Fruit fly (Drosophila melanogaster) whole organism, embryonic: ENCODE data around the gene CG7685.
A peak's percentile ranks its signal among the peaks of the same experiment; 100 is the strongest.

Source experiments
- Blimp-1 ChIP-seq: fragments of 200-800 bp; sonication (Bioruptor generic); optimal IDR thresholded peaks from 3 replicates; lab custom pipeline; 2018; ENCODE audit warnings: missing biosample characterization, missing genetic modification characterization, mild to moderate bottlenecking, moderate library complexity, missing genetic modification reagents
- CG12219 ChIP-seq: fragments of 200-800 bp; sonication (Bioruptor generic); optimal IDR thresholded peaks from 3 replicates; lab custom pipeline; 2018; ENCODE audit warnings: missing biosample characterization, mild to moderate bottlenecking, missing genetic modification characterization
- CG12769 ChIP-seq: fragments of 200-800 bp; sonication (Bioruptor generic); optimal IDR thresholded peaks from 2 replicates; lab custom pipeline; 2019; ENCODE audit warnings: missing biosample characterization, mild to moderate bottlenecking, missing genetic modification characterization, moderate library complexity
- CG14441 ChIP-seq: fragments of 200-800 bp; sonication (Bioruptor generic); IDR thresholded peaks from 2 replicates; pipeline ENCODE4 v1.3.6; 2022; ENCODE audit warnings: missing biosample characterization, missing genetic modification characterization
- CG15514 ChIP-seq: fragments of 200-800 bp; sonication (Bioruptor generic); optimal IDR thresholded peaks from 3 replicates; lab custom pipeline; 2017; ENCODE audit warnings: missing biosample characterization, missing genetic modification characterization, mild to moderate bottlenecking, moderate library complexity, missing genetic modification reagents
- CG17186 ChIP-seq: fragments of 200-800 bp; sonication (Bioruptor generic); optimal IDR thresholded peaks from 3 replicates; lab custom pipeline; 2017; ENCODE audit warnings: missing biosample characterization, missing genetic modification reagents, missing genetic modification characterization
- CG17612 ChIP-seq: fragments of 200-800 bp; sonication (Bioruptor generic); IDR thresholded peaks from 2 replicates; pipeline ENCODE4 v1.3.6; 2022; ENCODE audit warnings: missing biosample characterization, missing genetic modification characterization
- CG2120 ChIP-seq: fragments of 200-800 bp; sonication (Bioruptor generic); optimal IDR thresholded peaks from 3 replicates; lab custom pipeline; 2016; ENCODE audit warnings: missing biosample characterization, missing genetic modification characterization
- CG34224 ChIP-seq: fragments of 200-800 bp; sonication (Bioruptor generic); IDR thresholded peaks from 3 replicates; pipeline ENCODE4 v1.3.6; 2022; ENCODE audit warnings: missing biosample characterization, missing genetic modification characterization; ENCODE audit not compliant: partially characterized antibody
- CG4328 ChIP-seq: fragments of 200-800 bp; sonication (Bioruptor generic); optimal IDR thresholded peaks from 3 replicates; lab custom pipeline; 2017; ENCODE audit warnings: missing biosample characterization, missing genetic modification reagents, missing genetic modification characterization
- CG5245 ChIP-seq: fragments of 200-800 bp; sonication (Bioruptor generic); optimal IDR thresholded peaks from 3 replicates; lab custom pipeline; 2016; ENCODE audit warnings: missing biosample characterization, missing genetic modification characterization
- CG6813 ChIP-seq: fragments of 200-800 bp; sonication (Bioruptor generic); optimal IDR thresholded peaks from 2 replicates; lab custom pipeline; 2017; ENCODE audit warnings: missing biosample characterization, missing genetic modification characterization, mild to moderate bottlenecking, moderate library complexity, missing genetic modification reagents
- CG9727 ChIP-seq: fragments of 200-800 bp; sonication (Bioruptor generic); optimal IDR thresholded peaks from 3 replicates; lab custom pipeline; 2017; ENCODE audit warnings: missing biosample characterization, mild to moderate bottlenecking, missing genetic modification characterization
- CG9797 ChIP-seq: fragments of 200-800 bp; sonication (Bioruptor generic); optimal IDR thresholded peaks from 3 replicates; lab custom pipeline; 2018; ENCODE audit warnings: missing biosample characterization, mild to moderate bottlenecking, missing genetic modification characterization
- Chrac-16 ChIP-seq: fragments of 200-800 bp; sonication (Bioruptor generic); optimal IDR thresholded peaks from 3 replicates; lab custom pipeline; 2016; ENCODE audit warnings: missing biosample characterization, missing genetic modification characterization
- Deaf1 ChIP-seq: fragments of 200-800 bp; optimal IDR thresholded peaks from 3 replicates; lab custom pipeline; 2019; ENCODE audit warnings: missing biosample characterization, mild to moderate bottlenecking, missing genetic modification characterization, moderate library complexity
- Dek ChIP-seq: fragments of 200-800 bp; sonication (Bioruptor generic); optimal IDR thresholded peaks from 3 replicates; lab custom pipeline; 2019; ENCODE audit warnings: missing biosample characterization, mild to moderate bottlenecking, missing genetic modification characterization, moderate library complexity
- Dp ChIP-seq: fragments of 200-800 bp; sonication (Bioruptor generic); optimal IDR thresholded peaks from 2 replicates; lab custom pipeline; 2018; ENCODE audit warnings: missing biosample characterization, mild to moderate bottlenecking, missing genetic modification characterization, moderate library complexity
- E2f1 ChIP-seq: fragments of 200-800 bp; sonication (Bioruptor generic); IDR thresholded peaks from 2 replicates; pipeline ENCODE4 v1.3.6; 2022; ENCODE audit warnings: missing biosample characterization, missing genetic modification characterization
- Eip74EF ChIP-seq, 2 experiments: fragments of 200-800 bp in 1 of 2; fragments of >200 bp in 1 of 2; sonication (Bioruptor generic) in 1 of 2; optimal IDR thresholded peaks; 2 replicates each; lab custom pipeline; 2017 to 2019; ENCODE audit warnings: missing biosample characterization in 2 of 2, missing genetic modification characterization in 2 of 2, mild to moderate bottlenecking in 1 of 2, moderate library complexity in 1 of 2
- Fer1 ChIP-seq: fragments of 200-800 bp; sonication (Bioruptor generic); optimal IDR thresholded peaks from 2 replicates; lab custom pipeline; 2017; ENCODE audit warnings: missing biosample characterization, mild to moderate bottlenecking, missing genetic modification characterization
- Gug ChIP-seq: fragments of 200-800 bp; sonication (Bioruptor generic); IDR thresholded peaks from 4 replicates; pipeline ENCODE4 v1.3.6; 2022; ENCODE audit warnings: missing biosample characterization, missing genetic modification characterization
- Hmx ChIP-seq: fragments of 200-800 bp; sonication (Bioruptor generic); optimal IDR thresholded peaks from 2 replicates; lab custom pipeline; 2016; ENCODE audit warnings: missing biosample characterization, missing genetic modification characterization
- Lhr ChIP-seq: fragments of 200-800 bp; sonication (Bioruptor generic); optimal IDR thresholded peaks from 3 replicates; lab custom pipeline; 2017; ENCODE audit warnings: mild to moderate bottlenecking, missing biosample characterization, missing genetic modification reagents, missing genetic modification characterization
- Lpt ChIP-seq: fragments of >200 bp; optimal IDR thresholded peaks from 2 replicates; lab custom pipeline; 2018; ENCODE audit warnings: missing biosample characterization, missing genetic modification characterization
- Max ChIP-seq: fragments of 200-800 bp; sonication (Bioruptor generic); optimal IDR thresholded peaks from 2 replicates; lab custom pipeline; 2016; ENCODE audit warnings: missing biosample characterization, mild to moderate bottlenecking, missing genetic modification characterization
- Meics ChIP-seq: fragments of 200-800 bp; sonication (Bioruptor generic); optimal IDR thresholded peaks from 2 replicates; lab custom pipeline; 2017; ENCODE audit warnings: missing biosample characterization, mild to moderate bottlenecking, missing genetic modification characterization
- NC2α ChIP-seq: fragments of 200-800 bp; sonication (Bioruptor generic); optimal IDR thresholded peaks from 2 replicates; lab custom pipeline; 2016; ENCODE audit warnings: missing biosample characterization, missing genetic modification characterization
- Side ChIP-seq: fragments of 200-800 bp; sonication (Bioruptor generic); optimal IDR thresholded peaks from 2 replicates; lab custom pipeline; 2016; ENCODE audit warnings: missing biosample characterization, missing genetic modification characterization
- Sox100B ChIP-seq: fragments of 200-800 bp; sonication (Bioruptor generic); optimal IDR thresholded peaks from 3 replicates; lab custom pipeline; 2018; ENCODE audit warnings: missing biosample characterization, mild to moderate bottlenecking, missing genetic modification characterization
- Sox102F ChIP-seq: fragments of 200-800 bp; sonication (Bioruptor generic); optimal IDR thresholded peaks from 2 replicates; lab custom pipeline; 2018; ENCODE audit warnings: missing biosample characterization, mild to moderate bottlenecking, missing genetic modification characterization, moderate library complexity
- TFAM ChIP-seq: fragments of 200-800 bp; sonication (Bioruptor generic); optimal IDR thresholded peaks from 2 replicates; lab custom pipeline; 2017; ENCODE audit warnings: missing biosample characterization, missing genetic modification characterization, inconsistent platforms
- Tbp ChIP-seq: fragments of >200 bp; optimal IDR thresholded peaks from 2 replicates; lab custom pipeline; 2018; ENCODE audit warnings: missing biosample characterization, missing genetic modification characterization
- Usf ChIP-seq: fragments of 200-800 bp; sonication (Bioruptor generic); optimal IDR thresholded peaks from 2 replicates; lab custom pipeline; 2017; ENCODE audit warnings: missing genotype, missing biosample characterization, missing genetic modification characterization
- bsh ChIP-seq, 2 experiments: fragments of 200-800 bp; sonication (Bioruptor generic); optimal IDR thresholded peaks; 2 replicates each; lab custom pipeline; 2017 to 2018; ENCODE audit warnings: mild to moderate bottlenecking in 2 of 2, missing biosample characterization in 2 of 2, missing genetic modification characterization in 2 of 2, moderate library complexity in 1 of 2
- chm ChIP-seq: fragments of 200-800 bp; sonication (Bioruptor generic); IDR thresholded peaks from 2 replicates; pipeline ENCODE4 v1.3.6; 2022; ENCODE audit warnings: missing biosample characterization, missing genetic modification characterization
- dmrt11E ChIP-seq: fragments of 200-800 bp; sonication (Bioruptor generic); optimal IDR thresholded peaks from 3 replicates; lab custom pipeline; 2018; ENCODE audit warnings: missing biosample characterization, mild to moderate bottlenecking, missing genetic modification characterization, moderate library complexity
- grau ChIP-seq: fragments of 200-800 bp; optimal IDR thresholded peaks from 3 replicates; lab custom pipeline; 2019; ENCODE audit warnings: missing biosample characterization, mild to moderate bottlenecking, missing genetic modification characterization, moderate library complexity
- h ChIP-seq: fragments of >200 bp; optimal IDR thresholded peaks from 2 replicates; lab custom pipeline; 2017
- knrl ChIP-seq: fragments of 200-800 bp; sonication (Bioruptor generic); IDR thresholded peaks from 3 replicates; pipeline ENCODE4 v1.3.6; 2022; ENCODE audit warnings: missing biosample characterization, missing genetic modification characterization; ENCODE audit not compliant: partially characterized antibody
- lab ChIP-seq: fragments of 200-800 bp; sonication (Bioruptor generic); optimal IDR thresholded peaks from 3 replicates; lab custom pipeline; 2017; ENCODE audit warnings: missing biosample characterization, missing genetic modification characterization, mild to moderate bottlenecking, moderate library complexity, missing genetic modification reagents
- mirr ChIP-seq: fragments of 200-800 bp; sonication (Bioruptor generic); optimal IDR thresholded peaks from 3 replicates; lab custom pipeline; 2018; ENCODE audit warnings: missing biosample characterization, mild to moderate bottlenecking, missing genetic modification characterization
- pfk ChIP-seq: fragments of 200-800 bp; sonication (Bioruptor generic); optimal IDR thresholded peaks from 2 replicates; lab custom pipeline; 2018; ENCODE audit warnings: missing biosample characterization, mild to moderate bottlenecking, missing genetic modification characterization, moderate library complexity
- scrt ChIP-seq: fragments of 200-800 bp; sonication (Bioruptor generic); optimal IDR thresholded peaks from 2 replicates; lab custom pipeline; 2018; ENCODE audit warnings: missing biosample characterization, mild to moderate bottlenecking, missing genetic modification characterization, moderate library complexity
- sens ChIP-seq: fragments of 200-800 bp; sonication (Bioruptor generic); peaks from one replicate; lab custom pipeline; 2016; ENCODE audit warnings: missing biosample characterization, missing genetic modification characterization
- slbo ChIP-seq: fragments of 200-800 bp; sonication (Bioruptor generic); IDR thresholded peaks from 2 replicates; pipeline ENCODE4 v1.3.6; 2022; ENCODE audit warnings: missing biosample characterization, missing genetic modification characterization
- slp2 ChIP-seq: fragments of 200-800 bp; sonication (Bioruptor generic); optimal IDR thresholded peaks from 2 replicates; lab custom pipeline; 2016; ENCODE audit warnings: missing biosample characterization, missing genetic modification characterization
- tin ChIP-seq: fragments of 200-800 bp; sonication (Bioruptor generic); optimal IDR thresholded peaks from 3 replicates; lab custom pipeline; 2016; ENCODE audit warnings: missing biosample characterization, missing genetic modification characterization
- trem ChIP-seq: fragments of 200-800 bp; optimal IDR thresholded peaks from 3 replicates; lab custom pipeline; 2019; ENCODE audit warnings: missing biosample characterization, mild to moderate bottlenecking, missing genetic modification characterization, moderate library complexity

The CG7685 gene

DNA sequence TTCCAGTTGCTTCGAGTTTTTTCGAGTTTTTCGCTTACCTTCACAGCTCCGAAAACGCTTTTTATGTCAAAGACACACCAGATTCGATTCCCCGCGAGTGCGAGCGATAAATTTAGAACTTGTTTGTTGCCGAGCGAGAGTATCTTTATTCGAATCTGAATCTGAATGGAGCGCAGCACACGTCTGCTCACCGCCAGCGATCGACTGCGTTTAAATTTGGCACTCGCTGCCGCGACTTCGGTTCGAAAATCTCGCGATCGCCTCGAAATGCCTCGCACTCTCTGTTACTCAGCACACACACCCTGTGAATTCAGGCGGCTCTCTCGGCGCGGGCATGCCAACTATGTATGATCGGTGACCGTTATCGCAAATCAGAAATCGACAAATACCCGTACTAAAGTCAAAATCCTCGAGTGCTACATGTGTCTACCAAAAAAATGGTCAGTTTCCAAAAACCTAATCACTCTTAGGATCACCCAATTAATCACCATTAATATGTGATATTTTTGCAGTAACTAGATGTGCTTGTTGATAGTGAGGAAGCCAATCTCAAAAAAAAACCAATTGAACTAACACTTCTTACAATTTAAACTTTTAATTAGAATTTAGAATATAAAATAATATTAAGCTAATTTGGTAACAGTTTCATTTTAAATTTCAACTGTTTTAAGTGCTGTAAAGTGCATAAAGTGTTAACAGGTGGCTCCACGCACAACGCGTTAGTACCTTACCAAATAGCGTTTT is 5.6 kb upstream of the CG7685 start, which contains the start of gene Vha100-2 (continued):
- peak; percentile 93 for TF ChIP-seq trem (tag; lab: Kevin White, UChicago)
- peak; percentile 39 for TF ChIP-seq Sox100B (GFP tag; lab: Kevin White, UChicago)
- TF ChIP-seq Gug: peak; percentile 33; the same call in 1 of the 4 replicates
- peak; percentile 37 for TF ChIP-seq Fer1 (GFP tag; lab: Kevin White, UChicago)
- no peak for TF ChIP-seq CG5245 (GFP tag; lab: Kevin White, UChicago)
- no peak for TF ChIP-seq NC2α (GFP tag; lab: Kevin White, UChicago)
- TF ChIP-seq TFAM: no peak
- no peak for TF ChIP-seq tin (GFP tag; lab: Kevin White, UChicago)
- peak; percentile 98 for TF ChIP-seq scrt (GFP tag; lab: Kevin White, UChicago)
- TF ChIP-seq Hmx (GFP tag; lab: Kevin White, UChicago): no peak
- TF ChIP-seq Blimp-1 (GFP tag; lab: Kevin White, UChicago): peak; percentile 7
- TF ChIP-seq Dp (GFP tag; lab: Kevin White, UChicago): peak; percentile 63
- peak; percentile 50; the same call in 1 of the 2 replicates for TF ChIP-seq E2f1 (GFP tag; lab: Robert Waterston, UW)
- peak; percentile 60 for TF ChIP-seq CG12769 (tag; lab: Kevin White, UChicago)
- TF ChIP-seq Sox102F (GFP tag; lab: Kevin White, UChicago): peak; percentile 16
- peak; percentile 69; the same call in 1 of the 2 replicates for TF ChIP-seq chm (GFP tag; lab: Robert Waterston, UW)
- peak; percentile 49 for TF ChIP-seq CG2120 (GFP tag; lab: Kevin White, UChicago)
- peak; percentile 41 for TF ChIP-seq Meics (GFP tag; lab: Kevin White, UChicago)
- peak; percentile 36 for TF ChIP-seq pfk (GFP tag; lab: Kevin White, UChicago)
- TF ChIP-seq lab (GFP tag; lab: Kevin White, UChicago): peak; percentile 25
- TF ChIP-seq CG14441 (GFP tag; lab: Robert Waterston, UW): peak; percentile 65
- peak; percentile 92 for TF ChIP-seq Deaf1
- TF ChIP-seq h (lab: Kevin White, UChicago): no peak
- peak; percentile 50 for TF ChIP-seq CG4328
- peak; percentile 1 for TF ChIP-seq CG12219 (GFP tag; lab: Kevin White, UChicago)
- TF ChIP-seq Eip74EF (GFP tag; optimal IDR thresholded peaks at IDR 0.05; lab: Kevin White, UChicago): no peak
- peak; percentile 57 for TF ChIP-seq Max (GFP tag; lab: Kevin White, UChicago)
- TF ChIP-seq grau: peak; percentile 27
- peak; percentile 13 for TF ChIP-seq Side (GFP tag; lab: Kevin White, UChicago)
- peak; percentile 76 for TF ChIP-seq Lhr (GFP tag; lab: Kevin White, UChicago)
- TF ChIP-seq CG17186 (GFP tag; lab: Kevin White, UChicago): peak; percentile 68
- TF ChIP-seq dmrt11E (tag; lab: Kevin White, UChicago): no peak
- TF ChIP-seq CG9727 (GFP tag; lab: Kevin White, UChicago): peak; percentile 16
- no peak for TF ChIP-seq CG17612 (GFP tag; lab: Robert Waterston, UW)
- peak; percentile 70 for TF ChIP-seq slbo (GFP tag; lab: Robert Waterston, UW)
- TF ChIP-seq Dek (tag; lab: Kevin White, UChicago): peak; percentile 18
- TF ChIP-seq Tbp: no peak
- no peak for TF ChIP-seq Usf (GFP tag; lab: Kevin White, UChicago)
- TF ChIP-seq CG6813 (GFP tag; lab: Kevin White, UChicago): peak; percentile 48
- TF ChIP-seq sens (GFP tag; lab: Kevin White, UChicago): peak; percentile 74
- TF ChIP-seq slp2 (GFP tag; lab: Kevin White, UChicago): peak; percentile 8
- TF ChIP-seq CG15514: peak; percentile 32
- no peak for TF ChIP-seq CG34224
- peak; percentile 90 for TF ChIP-seq CG9797
- TF ChIP-seq bsh (GFP tag; optimal IDR thresholded peaks at IDR 0.05; lab: Kevin White, UChicago): peak in 1 of 2 experiments; percentile 4
- TF ChIP-seq Chrac-16: no peak
- peak; percentile 37; the same call in 1 of the 3 replicates for TF ChIP-seq knrl (GFP tag; lab: Robert Waterston, UW)
- peak; percentile 70 for TF ChIP-seq mirr (GFP tag; lab: Kevin White, UChicago)
- no peak for TF ChIP-seq Lpt
